Fruit fly (Drosophila melanogaster) whole organism, embryonic: ENCODE measurements around the gene CG34134.

Experiments
- Adf1 ChIP-seq: fragments of 200-800 bp; sonication (Bioruptor generic); IDR thresholded peaks from 2 replicates; pipeline ENCODE4 v1.3.6; 2022; ENCODE audit warnings: missing biosample characterization, missing genetic modification characterization
- B-H2 ChIP-seq: fragments of 200-800 bp; sonication (Bioruptor generic); optimal IDR thresholded peaks from 2 replicates; lab custom pipeline; 2018; ENCODE audit warnings: missing biosample characterization, mild to moderate bottlenecking, missing genetic modification characterization
- CG10321 ChIP-seq: fragments of 200-800 bp; sonication (Bioruptor generic); IDR thresholded peaks from 2 replicates; pipeline ENCODE4 v1.3.6; 2022; ENCODE audit warnings: missing biosample characterization, missing genetic modification characterization
- CG10462 ChIP-seq: fragments of 200-800 bp; sonication (Bioruptor generic); optimal IDR thresholded peaks from 2 replicates; lab custom pipeline; 2016; ENCODE audit warnings: missing biosample characterization, missing genetic modification characterization
- CG14667 ChIP-seq: fragments of 200-800 bp; sonication (Bioruptor generic); IDR thresholded peaks from 2 replicates; pipeline ENCODE4 v1.3.6; 2022; ENCODE audit warnings: missing biosample characterization, missing genetic modification characterization
- CG15601 ChIP-seq: fragments of 200-800 bp; sonication (Bioruptor generic); optimal IDR thresholded peaks from 3 replicates; lab custom pipeline; 2019; ENCODE audit warnings: missing biosample characterization, mild to moderate bottlenecking, missing genetic modification characterization, moderate library complexity
- CG31441 ChIP-seq: fragments of 200-800 bp; sonication (Bioruptor generic); IDR thresholded peaks from 2 replicates; pipeline ENCODE4 v1.3.6; 2022; ENCODE audit warnings: missing biosample characterization, missing genetic modification characterization
- CG32767 ChIP-seq: fragments of 200-800 bp; sonication (Bioruptor generic); IDR thresholded peaks from 2 replicates; pipeline ENCODE4 v1.3.6; 2022; ENCODE audit warnings: missing biosample characterization, missing genetic modification characterization
- CG32772 ChIP-seq: fragments of 200-800 bp; sonication (Bioruptor generic); IDR thresholded peaks from 2 replicates; pipeline ENCODE4 v1.3.6; 2022; ENCODE audit warnings: missing biosample characterization, missing genetic modification characterization
- CG3281 ChIP-seq: fragments of 200-800 bp; sonication (Bioruptor generic); optimal IDR thresholded peaks from 3 replicates; lab custom pipeline; 2017; ENCODE audit warnings: missing biosample characterization, mild to moderate bottlenecking, missing genetic modification characterization
- CG4707 ChIP-seq: fragments of 200-800 bp; sonication (Bioruptor generic); optimal IDR thresholded peaks from 2 replicates; lab custom pipeline; 2018; ENCODE audit warnings: missing biosample characterization, mild to moderate bottlenecking, missing genetic modification characterization, moderate library complexity
- CG5180 ChIP-seq: fragments of 200-800 bp; sonication (Bioruptor generic); optimal IDR thresholded peaks from 3 replicates; lab custom pipeline; 2017; ENCODE audit warnings: missing biosample characterization, missing genetic modification characterization, mild to moderate bottlenecking, moderate library complexity, missing genetic modification reagents
- CG6254 ChIP-seq: fragments of 200-800 bp; sonication (Bioruptor generic); optimal IDR thresholded peaks from 3 replicates; lab custom pipeline; 2017; ENCODE audit warnings: mild to moderate bottlenecking, missing biosample characterization, missing genetic modification reagents, missing genetic modification characterization
- CG6791 ChIP-seq: fragments of 200-800 bp; sonication (Bioruptor generic); IDR thresholded peaks from 3 replicates; pipeline ENCODE4 v1.3.6; 2022; ENCODE audit warnings: missing biosample characterization, missing genetic modification characterization; ENCODE audit not compliant: partially characterized antibody
- CG6813 ChIP-seq: fragments of 200-800 bp; sonication (Bioruptor generic); optimal IDR thresholded peaks from 2 replicates; lab custom pipeline; 2017; ENCODE audit warnings: missing biosample characterization, missing genetic modification characterization, mild to moderate bottlenecking, moderate library complexity, missing genetic modification reagents
- CG7786 ChIP-seq: fragments of 200-800 bp; sonication (Bioruptor generic); optimal IDR thresholded peaks from 2 replicates; lab custom pipeline; 2016; ENCODE audit warnings: missing biosample characterization, missing genetic modification characterization
- CG9932 ChIP-seq: fragments of 200-800 bp; sonication (Bioruptor generic); IDR thresholded peaks from 2 replicates; pipeline ENCODE4 v1.3.6; 2022; ENCODE audit warnings: missing biosample characterization, missing genetic modification characterization
- D19A ChIP-seq: fragments of 200-800 bp; optimal IDR thresholded peaks from 3 replicates; lab custom pipeline; 2019; ENCODE audit warnings: missing biosample characterization, mild to moderate bottlenecking, missing genetic modification characterization, moderate library complexity
- Doc3 ChIP-seq: fragments of 200-800 bp; sonication (Bioruptor generic); IDR thresholded peaks from 3 replicates; pipeline ENCODE4 v1.3.6; 2022; ENCODE audit warnings: missing biosample characterization, missing genetic modification characterization; ENCODE audit not compliant: partially characterized antibody
- Ets65A ChIP-seq: fragments of 200-800 bp; sonication (Bioruptor generic); peaks from one replicate; lab custom pipeline; 2016; ENCODE audit warnings: missing biosample characterization, missing genetic modification characterization
- Gug ChIP-seq: fragments of 200-800 bp; sonication (Bioruptor generic); IDR thresholded peaks from 4 replicates; pipeline ENCODE4 v1.3.6; 2022; ENCODE audit warnings: missing biosample characterization, missing genetic modification characterization
- HLH3B ChIP-seq: fragments of 200-800 bp; sonication (Bioruptor generic); IDR thresholded peaks from 2 replicates; pipeline ENCODE4 v1.3.6; 2022; ENCODE audit warnings: missing biosample characterization, missing genetic modification characterization
- HmgD ChIP-seq: fragments of 200-800 bp; sonication (Bioruptor generic); optimal IDR thresholded peaks from 3 replicates; lab custom pipeline; 2016; ENCODE audit warnings: missing biosample characterization, missing genetic modification characterization
- Hr3 ChIP-seq: fragments of 200-800 bp; sonication (Bioruptor generic); optimal IDR thresholded peaks from 3 replicates; lab custom pipeline; 2016; ENCODE audit warnings: missing biosample characterization, missing genetic modification characterization
- Hsf ChIP-seq: fragments of 200-800 bp; sonication (Bioruptor generic); optimal IDR thresholded peaks from 3 replicates; lab custom pipeline; 2016; ENCODE audit warnings: missing biosample characterization, missing genetic modification characterization
- Jarid2 ChIP-seq: fragments of 200-800 bp; sonication (Bioruptor generic); optimal IDR thresholded peaks from 3 replicates; lab custom pipeline; 2017; ENCODE audit warnings: mild to moderate bottlenecking, missing biosample characterization, missing genetic modification reagents, missing genetic modification characterization
- Oaz ChIP-seq: fragments of 200-800 bp; sonication (Bioruptor generic); IDR thresholded peaks from 2 replicates; pipeline ENCODE4 v1.3.6; 2022; ENCODE audit warnings: missing biosample characterization, missing genetic modification characterization
- Opbp ChIP-seq: fragments of 200-800 bp; sonication (Bioruptor generic); IDR thresholded peaks from 3 replicates; pipeline ENCODE4 v1.3.6; 2022; ENCODE audit warnings: missing biosample characterization, missing genetic modification characterization; ENCODE audit not compliant: partially characterized antibody
- Pdp1 ChIP-seq, 2 experiments: fragments of 200-800 bp; sonication (Bioruptor generic); optimal IDR thresholded peaks; 3 replicates each; lab custom pipeline; 2016; ENCODE audit warnings: missing biosample characterization in 2 of 2, missing genetic modification characterization in 2 of 2, mild to moderate bottlenecking in 1 of 2, moderate library complexity in 1 of 2
- Ssrp ChIP-seq: fragments of 200-800 bp; sonication (Bioruptor generic); optimal IDR thresholded peaks from 2 replicates; lab custom pipeline; 2018; ENCODE audit warnings: missing biosample characterization, mild to moderate bottlenecking, missing genetic modification characterization, moderate library complexity
- bowl ChIP-seq: fragments of 200-800 bp; sonication (Bioruptor generic); IDR thresholded peaks from 2 replicates; pipeline ENCODE4 v1.3.6; 2022; ENCODE audit warnings: missing biosample characterization, missing genetic modification characterization
- br ChIP-seq: fragments of >200 bp; optimal IDR thresholded peaks from 2 replicates; lab custom pipeline; 2017
- ems ChIP-seq: fragments of 200-800 bp; sonication (Bioruptor generic); optimal IDR thresholded peaks from 3 replicates; lab custom pipeline; 2016; ENCODE audit warnings: missing biosample characterization, missing genetic modification characterization
- esg ChIP-seq: fragments of 200-800 bp; sonication (Bioruptor generic); conservative IDR thresholded peaks from 2 replicates; pipeline ENCODE4 v1.3.6; 2022; ENCODE audit warnings: missing biosample characterization, missing genetic modification characterization
- ewg ChIP-seq: fragments of 200-800 bp; sonication (Bioruptor generic); optimal IDR thresholded peaks from 3 replicates; lab custom pipeline; 2017; ENCODE audit warnings: mild to moderate bottlenecking, missing biosample characterization, missing genetic modification reagents, missing genetic modification characterization
- fd96Cb ChIP-seq: fragments of 200-800 bp; sonication (Bioruptor generic); optimal IDR thresholded peaks from 2 replicates; lab custom pipeline; 2018; ENCODE audit warnings: missing biosample characterization, mild to moderate bottlenecking, missing genetic modification characterization, moderate library complexity
- ftz-f1 ChIP-seq: fragments of 200-800 bp; sonication (Bioruptor generic); optimal IDR thresholded peaks from 2 replicates; lab custom pipeline; 2016; ENCODE audit warnings: missing biosample characterization, missing genetic modification characterization
- gce ChIP-seq: fragments of 200-800 bp; sonication (Bioruptor generic); IDR thresholded peaks from 3 replicates; pipeline ENCODE4 v1.3.6; 2022; ENCODE audit warnings: missing biosample characterization, missing genetic modification characterization
- gem ChIP-seq: fragments of 200-800 bp; sonication (Bioruptor generic); optimal IDR thresholded peaks from 2 replicates; lab custom pipeline; 2019; ENCODE audit warnings: missing biosample characterization, mild to moderate bottlenecking, missing genetic modification characterization, moderate library complexity
- gsb-n ChIP-seq: fragments of 200-800 bp; sonication (Bioruptor generic); optimal IDR thresholded peaks from 3 replicates; lab custom pipeline; 2018; ENCODE audit warnings: missing biosample characterization, mild to moderate bottlenecking, missing genetic modification characterization
- ken ChIP-seq: fragments of 200-800 bp; sonication (Bioruptor generic); IDR thresholded peaks from 3 replicates; pipeline ENCODE4 v1.3.6; 2022; ENCODE audit warnings: missing biosample characterization, missing genetic modification characterization
- kni ChIP-seq: fragments of 200-800 bp; sonication (Bioruptor generic); optimal IDR thresholded peaks from 3 replicates; lab custom pipeline; 2017; ENCODE audit warnings: mild to moderate bottlenecking, missing biosample characterization, missing genetic modification reagents, missing genetic modification characterization
- lilli ChIP-seq: fragments of 200-800 bp; sonication (Bioruptor generic); optimal IDR thresholded peaks from 3 replicates; lab custom pipeline; 2016; ENCODE audit warnings: missing biosample characterization, missing genetic modification characterization
- pnt ChIP-seq: fragments of 200-800 bp; sonication (Bioruptor generic); optimal IDR thresholded peaks from 3 replicates; lab custom pipeline; 2016; ENCODE audit warnings: missing biosample characterization, missing genetic modification characterization
- ranshi ChIP-seq: fragments of 200-800 bp; sonication (Bioruptor generic); IDR thresholded peaks from 2 replicates; pipeline ENCODE4 v1.3.6; 2022; ENCODE audit warnings: missing biosample characterization, missing genetic modification characterization
- ro ChIP-seq: fragments of 200-800 bp; sonication (Bioruptor generic); IDR thresholded peaks from 2 replicates; pipeline ENCODE4 v1.3.6; 2022; ENCODE audit warnings: missing biosample characterization, missing genetic modification characterization
- sisA ChIP-seq: fragments of 200-800 bp; sonication (Bioruptor generic); IDR thresholded peaks from 2 replicates; pipeline ENCODE4 v1.3.6; 2022; ENCODE audit warnings: missing biosample characterization, missing genetic modification characterization
- sob ChIP-seq: fragments of 200-800 bp; sonication (Bioruptor generic); IDR thresholded peaks from 2 replicates; pipeline ENCODE4 v1.3.6; 2022; ENCODE audit warnings: missing biosample characterization, missing genetic modification characterization
- sqz ChIP-seq: fragments of 200-800 bp; sonication (Bioruptor generic); optimal IDR thresholded peaks from 3 replicates; lab custom pipeline; 2018; ENCODE audit warnings: missing biosample characterization, mild to moderate bottlenecking, missing genetic modification characterization
- tgo ChIP-seq: fragments of 200-800 bp; sonication (Bioruptor generic); IDR thresholded peaks from 3 replicates; pipeline ENCODE4 v1.3.6; 2022; ENCODE audit warnings: missing biosample characterization, missing genetic modification characterization
- tna ChIP-seq: fragments of 200-800 bp; sonication (Bioruptor generic); IDR thresholded peaks from 2 replicates; pipeline ENCODE4 v1.3.6; 2022; ENCODE audit warnings: missing biosample characterization, missing genetic modification characterization; ENCODE audit not compliant: partially characterized antibody

Gene CG34134

dm6 chr2L:8164219-8164618 is 26.4 kb downstream of the CG34134 start (continued):
- TF ChIP-seq CG31441 (GFP tag; lab: Robert Waterston, UW), result peak; percentile 87
- peak; percentile 88 for TF ChIP-seq Ets65A
- TF ChIP-seq ken (GFP tag; lab: Robert Waterston, UW), result peak; percentile 57; the same call in 1 of the 3 replicates
- TF ChIP-seq CG4707 (GFP tag; lab: Kevin White, UChicago), result peak; percentile 86
- peak; percentile 57 for TF ChIP-seq Jarid2
- no peak for TF ChIP-seq CG10321 (GFP tag; lab: Robert Waterston, UW)
- no peak for TF ChIP-seq tna (GFP tag; lab: Robert Waterston, UW)
- no peak for TF ChIP-seq br
- peak; percentile 53; the same call in 1 of the 2 replicates for TF ChIP-seq CG32767 (GFP tag; lab: Robert Waterston, UW)
- peak; percentile 88 for TF ChIP-seq gsb-n (tag; lab: Kevin White, UChicago)
- TF ChIP-seq pnt (GFP tag; lab: Kevin White, UChicago), result peak; percentile 57
- TF ChIP-seq Ssrp (tag; lab: Kevin White, UChicago), result peak; percentile 51
- no peak for TF ChIP-seq Oaz (GFP tag; lab: Robert Waterston, UW)
- peak; percentile 25 for TF ChIP-seq CG7786 (GFP tag; lab: Kevin White, UChicago)
- TF ChIP-seq CG10462 (GFP tag; lab: Kevin White, UChicago), result peak; percentile 81
- no peak for TF ChIP-seq CG14667
- TF ChIP-seq CG5180 (GFP tag; lab: Kevin White, UChicago), result peak; percentile 75
- peak; percentile 41 for TF ChIP-seq ems (GFP tag; lab: Kevin White, UChicago)
- TF ChIP-seq fd96Cb (tag; lab: Kevin White, UChicago), result peak; percentile 72
- no peak for TF ChIP-seq Adf1
- peak; percentile 53 for TF ChIP-seq CG3281 (GFP tag; lab: Kevin White, UChicago)
- no peak for TF ChIP-seq CG32772
- no peak for TF ChIP-seq sisA (GFP tag; lab: Robert Waterston, UW)
- peak; percentile 29 to 63 for TF ChIP-seq Pdp1 (GFP tag; optimal IDR thresholded peaks at IDR 0.05; lab: Kevin White, UChicago)
- TF ChIP-seq D19A (tag; lab: Kevin White, UChicago), result peak; percentile 68
- no peak for TF ChIP-seq Doc3 (GFP tag; lab: Robert Waterston, UW)
- TF ChIP-seq esg, result no peak
- TF ChIP-seq bowl (GFP tag; lab: Robert Waterston, UW), result no peak
- peak; percentile 32 for TF ChIP-seq Hr3 (GFP tag; lab: Kevin White, UChicago)
- TF ChIP-seq CG6254 (GFP tag; lab: Kevin White, UChicago), result peak; percentile 90
- TF ChIP-seq HLH3B, result peak; percentile 50; the same call in 1 of the 2 replicates
- no peak for TF ChIP-seq ro (GFP tag; lab: Robert Waterston, UW)
- TF ChIP-seq B-H2 (GFP tag; lab: Kevin White, UChicago), result no peak
- TF ChIP-seq Hsf (GFP tag; lab: Kevin White, UChicago), result peak; percentile 45
- TF ChIP-seq HmgD (GFP tag; lab: Kevin White, UChicago), result no peak
- TF ChIP-seq gce (GFP tag; lab: Robert Waterston, UW), result peak; percentile 76; the same call in 2 of the 3 replicates
- peak; percentile 18; the same call in 1 of the 3 replicates for TF ChIP-seq tgo
- TF ChIP-seq CG15601 (tag; lab: Kevin White, UChicago), result peak; percentile 95
- TF ChIP-seq sqz (GFP tag; lab: Kevin White, UChicago), result peak; percentile 84
- no peak; the same call in 3 of the 4 replicates for TF ChIP-seq Gug (GFP tag; lab: Robert Waterston, UW)
- TF ChIP-seq lilli (GFP tag; lab: Kevin White, UChicago), result peak; percentile 45
- peak; percentile 57; the same call in 1 of the 2 replicates for TF ChIP-seq ranshi (GFP tag; lab: Robert Waterston, UW)
- no peak for TF ChIP-seq ftz-f1 (GFP tag; lab: Kevin White, UChicago)
- peak; percentile 76 for TF ChIP-seq kni (GFP tag; lab: Kevin White, UChicago)
- TF ChIP-seq sob (GFP tag; lab: Robert Waterston, UW), result peak; percentile 39; the same call in 1 of the 2 replicates
- TF ChIP-seq CG9932, result no peak
- TF ChIP-seq gem (tag; lab: Kevin White, UChicago), result peak; percentile 85
- peak; percentile 93 for TF ChIP-seq CG6813 (GFP tag; lab: Kevin White, UChicago)
- TF ChIP-seq Opbp (GFP tag; lab: Robert Waterston, UW), result no peak
- peak; percentile 77 for TF ChIP-seq ewg
- no peak for TF ChIP-seq CG6791 (GFP tag; lab: Robert Waterston, UW)
